Worm (Caenorhabditis elegans) whole organism, young adult: ENCODE measurements around the gene prk-1.

ENCODE experiments used
- F22D6.2 ChIP-seq: sonication (generic microtip); optimal IDR thresholded peaks from 2 replicates; lab custom pipeline; 2016; ENCODE audit warnings: mild to moderate bottlenecking, missing genetic modification characterization, missing compliant biosample characterization
- F55B11.4 ChIP-seq: sonication (generic microtip); optimal IDR thresholded peaks from 2 replicates; lab custom pipeline; 2016; ENCODE audit warnings: missing compliant biosample characterization, missing genetic modification characterization, borderline replicate concordance; ENCODE audit not compliant: insufficient read depth
- efl-1 ChIP-seq: fragments of 150-350 bp; optimal IDR thresholded peaks from 2 replicates; lab custom pipeline; 2014; ENCODE audit warnings: missing biosample characterization, missing genetic modification reagents, missing genetic modification characterization
- him-1 ChIP-seq: sonication (generic microtip); optimal IDR thresholded peaks from 2 replicates; lab custom pipeline; 2016; ENCODE audit warnings: missing genotype, missing genetic modification reagents, missing genetic modification characterization, missing compliant biosample characterization
- nfya-1 ChIP-seq: sonication (generic microtip); optimal IDR thresholded peaks from 2 replicates; lab custom pipeline; 2017; ENCODE audit warnings: antibody characterized with exemption, missing compliant biosample characterization, missing genetic modification characterization, borderline replicate concordance; ENCODE audit not compliant: insufficient read depth
- pha-4 ChIP-seq: fragments of 150-350 bp; sonication (generic microtip); optimal IDR thresholded peaks from 2 replicates; lab custom pipeline; 2014; ENCODE audit warnings: missing biosample characterization, missing genetic modification reagents, missing genetic modification characterization
- sea-2 ChIP-seq: fragments of 200-800 bp; sonication (Bioruptor generic); IDR thresholded peaks from 2 replicates; pipeline ENCODE4 v1.3.6; 2022; ENCODE audit warnings: missing genetic modification characterization, missing compliant biosample characterization
- tbp1 ChIP-seq: fragments of 200-800 bp; sonication (Bioruptor generic); optimal IDR thresholded peaks from 2 replicates; lab custom pipeline; 2018; ENCODE audit warnings: mild to moderate bottlenecking, missing genetic modification characterization, missing compliant biosample characterization
- ztf-25 ChIP-seq: fragments of 200-800 bp; sonication (Bioruptor generic); IDR thresholded peaks from 2 replicates; pipeline ENCODE4 v1.3.6; 2022; ENCODE audit warnings: missing genetic modification reagents, missing genetic modification characterization, missing compliant biosample characterization

DNA sequence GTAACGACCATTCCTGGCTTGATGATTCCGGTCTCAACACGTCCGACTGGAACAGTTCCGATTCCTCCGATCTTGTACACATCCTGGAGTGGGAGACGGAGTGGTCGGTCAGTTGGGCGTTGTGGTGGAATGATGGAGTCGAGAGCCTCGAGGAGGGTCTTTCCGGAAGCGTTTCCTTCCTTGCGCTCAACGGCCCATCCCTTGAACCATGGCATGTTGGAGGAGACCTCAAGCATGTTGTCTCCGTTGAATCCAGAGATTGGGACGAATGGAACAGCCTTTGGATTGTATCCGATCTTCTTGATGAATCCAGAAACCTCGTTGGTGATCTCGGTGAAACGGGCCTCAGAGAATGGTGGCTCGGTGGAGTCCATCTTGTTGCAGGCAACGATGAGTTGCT, 19.2 kb upstream of the prk-1 start:
- TF ChIP-seq F22D6.2 (tag; lab: Kevin White, UChicago) (no peak), him-1 (tag; lab: Kevin White, UChicago) (no peak), ztf-25 (no peak), efl-1 (GFP tag; lab: Kevin White, UChicago) (peak; percentile 10), pha-4 (tag; lab: Kevin White, UChicago) (no peak), tbp1 (no peak), nfya-1 (no peak), F55B11.4 (tag; lab: Kevin White, UChicago) (no peak), sea-2 (GFP tag; lab: Robert Waterston, UW) (no peak)
